Worm (Caenorhabditis elegans): Measurements from ENCODE around the gene ZC412.5.

DNA sequence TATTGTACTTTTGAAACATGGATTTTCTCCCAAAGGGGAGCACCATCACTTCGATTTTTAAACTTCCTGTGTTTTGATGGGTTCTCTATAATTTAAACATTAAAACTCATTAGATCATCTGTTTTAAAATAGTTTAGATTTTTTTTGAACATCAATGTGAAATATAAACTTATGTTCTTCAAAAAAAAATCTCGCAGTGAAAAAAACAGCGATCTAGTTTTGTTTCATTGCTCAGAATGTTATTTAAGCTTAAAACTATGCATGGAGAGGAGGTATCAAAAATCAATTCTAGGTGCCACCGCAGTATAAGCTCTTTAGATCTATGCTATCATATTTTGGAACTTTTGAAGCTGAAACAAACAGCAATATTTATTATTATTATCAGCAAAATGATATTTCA is 7.1 kb downstream of the ZC412.5 start, which contains the start of gene gcy-14:
- TF ChIP-seq tbx-2 (tag; optimal IDR thresholded peaks at IDR 0.05) (no peak), snpc-4 (tag; optimal IDR thresholded peaks at IDR 0.05) (no peak), jun-1 (tag; optimal IDR thresholded peaks at IDR 0.05) (no peak), unc-39 (tag; optimal IDR thresholded peaks at IDR 0.05) (no peak), fkh-10 (GFP tag; optimal IDR thresholded peaks at IDR 0.05) (no peak), ZK546.5 (tag; optimal IDR thresholded peaks at IDR 0.05) (no peak), ztf-11 (tag; optimal IDR thresholded peaks at IDR 0.05) (no peak), ztf-4 (tag; optimal IDR thresholded peaks at IDR 0.05) (no peak)

All from whole organism, L3 larva.